Fruit fly (Drosophila melanogaster) whole organism: ENCODE measurements around the gene ND-18.

Experiments
- CG8478 ChIP-seq: fragments of >200 bp; optimal IDR thresholded peaks from 2 replicates; lab custom pipeline; 2018; ENCODE audit warnings: inconsistent platforms
- pan ChIP-seq: fragments of >200 bp; optimal IDR thresholded peaks from 2 replicates; lab custom pipeline; 2017
- psq ChIP-seq: fragments of >200 bp; optimal IDR thresholded peaks from 2 replicates; lab custom pipeline; 2017

DNA sequence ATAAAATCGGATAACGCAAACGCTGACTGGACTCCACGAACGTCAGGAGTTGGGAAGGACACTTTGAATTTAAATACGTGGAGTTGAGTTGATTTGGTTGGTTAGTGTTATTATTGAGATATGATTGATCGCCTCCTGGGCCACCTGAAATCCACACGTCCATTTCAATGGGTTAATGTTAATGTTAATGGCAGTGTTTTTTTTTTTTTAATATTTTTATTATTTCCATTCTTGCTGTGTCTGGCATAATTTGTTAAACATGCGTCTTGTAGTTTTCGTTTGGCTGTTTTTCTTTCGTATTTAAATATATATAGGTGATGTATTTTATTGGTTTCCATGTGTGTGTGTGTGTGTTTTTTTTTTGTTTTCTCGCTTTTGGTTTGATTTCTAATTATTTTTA, 39.4 kb downstream of the ND-18 start, which contains the start of gene CG12231:
- no peak for TF ChIP-seq pan
- TF ChIP-seq psq (lab: Kevin White, UChicago) = no peak
- no peak for TF ChIP-seq CG8478 (lab: Kevin White, UChicago)
